Worm (Caenorhabditis elegans) whole organism, late embryonic: Measurements from ENCODE around the gene srt-69.
A peak's percentile ranks its signal among the peaks of the same experiment; 100 is the strongest.

Experiments
- F13H6.1 ChIP-seq: sonication (generic microtip); optimal IDR thresholded peaks from 2 replicates; lab custom pipeline; 2016; ENCODE audit warnings: missing genetic modification characterization, missing compliant biosample characterization
- T23F11.4 ChIP-seq: fragments of 200-800 bp; sonication (Bioruptor generic); optimal IDR thresholded peaks from 2 replicates; lab custom pipeline; 2018; ENCODE audit warnings: mild to moderate bottlenecking, missing genetic modification characterization, missing compliant biosample characterization
- ceh-48 ChIP-seq: sonication (generic microtip); optimal IDR thresholded peaks from 2 replicates; lab custom pipeline; 2016; ENCODE audit warnings: missing genetic modification characterization, inconsistent platforms, missing compliant biosample characterization
- ceh-9 ChIP-seq: sonication (generic microtip); optimal IDR thresholded peaks from 2 replicates; lab custom pipeline; 2016; ENCODE audit warnings: mild to moderate bottlenecking, missing genetic modification characterization, inconsistent platforms, missing compliant biosample characterization
- ets-4 ChIP-seq: sonication (generic microtip); optimal IDR thresholded peaks from 2 replicates; lab custom pipeline; 2016; ENCODE audit warnings: missing genetic modification characterization, missing compliant biosample characterization
- nfya-1 ChIP-seq: sonication (generic microtip); optimal IDR thresholded peaks from 2 replicates; lab custom pipeline; 2017; ENCODE audit warnings: missing genetic modification characterization, mild to moderate bottlenecking, missing compliant biosample characterization, antibody characterized with exemption, moderate library complexity
- nhr-11 ChIP-seq: fragments of 150-350 bp; optimal IDR thresholded peaks from 2 replicates; lab custom pipeline; 2014; ENCODE audit warnings: missing biosample characterization, missing genetic modification characterization
- tbx-2 ChIP-seq: sonication (generic microtip); optimal IDR thresholded peaks from 2 replicates; lab custom pipeline; 2016; ENCODE audit warnings: missing genetic modification characterization, missing compliant biosample characterization

DNA sequence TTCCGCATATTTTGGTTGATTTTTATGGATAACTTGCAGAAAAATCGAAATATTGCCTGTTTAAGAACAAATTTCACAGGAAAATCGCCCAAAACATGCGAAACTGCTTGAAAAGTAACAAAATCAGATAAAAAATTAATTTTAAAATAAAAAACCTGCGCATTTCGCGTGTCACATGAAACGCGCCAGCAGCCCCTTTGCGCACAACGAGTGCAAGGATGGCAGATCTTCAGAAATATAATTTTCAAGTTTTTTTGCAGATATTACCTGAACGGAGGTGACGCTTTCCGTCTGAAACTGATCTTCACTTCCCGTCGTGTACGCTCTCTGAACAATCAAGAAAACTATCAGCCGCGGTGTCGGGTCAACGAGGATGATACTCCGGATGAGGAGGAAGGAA is 9.5 kb upstream of the srt-69 start:
- TF ChIP-seq ets-4 (tag; lab: Kevin White, UChicago) (no peak), tbx-2 (peak; percentile 18), F13H6.1 (tag; lab: Kevin White, UChicago) (no peak), nhr-11 (tag; lab: Kevin White, UChicago) (no peak), ceh-48 (no peak), T23F11.4 (GFP tag; lab: Kevin White, UChicago) (no peak), ceh-9 (tag; lab: Kevin White, UChicago) (no peak), nfya-1 (no peak)
